Worm (Caenorhabditis elegans): ENCODE measurements around the gene dyf-2.

DNA sequence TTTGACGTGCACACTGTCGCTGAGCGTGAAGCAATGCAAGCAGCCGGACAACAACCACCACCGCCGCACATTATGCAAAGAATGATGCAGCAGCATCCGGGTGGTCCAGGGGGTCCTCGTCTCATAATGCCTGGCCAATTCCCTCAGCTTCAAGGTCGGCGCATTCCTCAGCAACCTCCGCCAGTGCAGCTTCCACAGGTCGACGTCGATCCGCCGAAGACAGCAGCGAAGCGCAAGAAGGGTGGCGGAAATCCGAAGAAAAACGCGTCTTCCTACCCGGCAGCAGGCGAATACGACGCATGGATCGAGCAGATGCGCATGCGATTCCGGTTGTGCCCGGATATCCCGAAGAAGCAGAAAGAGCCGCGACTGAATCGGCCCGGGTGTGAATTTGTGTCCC, 34.8 kb downstream of the dyf-2 start:
- TF ChIP-seq snpc-4 (tag; optimal IDR thresholded peaks at IDR 0.05) (no peak), ztf-11 (tag; optimal IDR thresholded peaks at IDR 0.05) (no peak), elt-1 (tag; optimal IDR thresholded peaks at IDR 0.05; ENCODE audit: borderline replicate concordance, insufficient read depth) (no peak), nhr-28 (tag; optimal IDR thresholded peaks at IDR 0.05) (no peak), unc-39 (tag; optimal IDR thresholded peaks at IDR 0.05) (no peak), M03D4.4 (tag; optimal IDR thresholded peaks at IDR 0.05) (no peak), lsy-2 (tag; optimal IDR thresholded peaks at IDR 0.05) (no peak)

All from whole organism, mixed stage, embryonic.